Fruit fly (Drosophila melanogaster): ENCODE results near the gene mask.
A peak's percentile ranks its signal among the peaks of the same experiment; 100 is the strongest.

Gene mask

dm6 chr3R:24230423-24231205 is at the start of gene mask:
TSS of gene mask (plus strand) at chr3R:24230562.
- TF ChIP-seq Mnt (GFP tag; optimal IDR thresholded peaks at IDR 0.05) (peak; percentile 70), tj (GFP tag; optimal IDR thresholded peaks at IDR 0.05) (peak; percentile 64), ovo (GFP tag; optimal IDR thresholded peaks at IDR 0.05) (peak; percentile 90), CG12768 (GFP tag; optimal IDR thresholded peaks at IDR 0.05) (peak; percentile 67), CG11617 (GFP tag; optimal IDR thresholded peaks at IDR 0.05) (peak; percentile 90), toe (GFP tag; optimal IDR thresholded peaks at IDR 0.05) (peak; percentile 87), pad (GFP tag; optimal IDR thresholded peaks at IDR 0.05) (peak; percentile 43), bab1 (GFP tag; optimal IDR thresholded peaks at IDR 0.05) (peak; percentile 73), Crg-1 (GFP tag; optimal IDR thresholded peaks at IDR 0.05) (peak; percentile 90), CG14711 (tag; optimal IDR thresholded peaks at IDR 0.05) (peak; percentile 39), Hr96 (GFP tag; optimal IDR thresholded peaks at IDR 0.05) (peak; percentile 90), CG7101 (tag; optimal IDR thresholded peaks at IDR 0.05) (peak; percentile 84), cic (GFP tag; optimal IDR thresholded peaks at IDR 0.05) (peak; percentile 29), CG5204 (GFP tag; optimal IDR thresholded peaks at IDR 0.05) (no peak), Clk (GFP tag; optimal IDR thresholded peaks at IDR 0.05) (no peak), kay (GFP tag; ENCODE audit: borderline replicate concordance) (no peak), CG7045 (GFP tag; optimal IDR thresholded peaks at IDR 0.05) (peak; percentile 82), CG33017 (tag; optimal IDR thresholded peaks at IDR 0.05) (peak; percentile 50), CG1620 (GFP tag; optimal IDR thresholded peaks at IDR 0.05) (peak; percentile 93), cnc (optimal IDR thresholded peaks at IDR 0.05) (no peak)

DNA sequence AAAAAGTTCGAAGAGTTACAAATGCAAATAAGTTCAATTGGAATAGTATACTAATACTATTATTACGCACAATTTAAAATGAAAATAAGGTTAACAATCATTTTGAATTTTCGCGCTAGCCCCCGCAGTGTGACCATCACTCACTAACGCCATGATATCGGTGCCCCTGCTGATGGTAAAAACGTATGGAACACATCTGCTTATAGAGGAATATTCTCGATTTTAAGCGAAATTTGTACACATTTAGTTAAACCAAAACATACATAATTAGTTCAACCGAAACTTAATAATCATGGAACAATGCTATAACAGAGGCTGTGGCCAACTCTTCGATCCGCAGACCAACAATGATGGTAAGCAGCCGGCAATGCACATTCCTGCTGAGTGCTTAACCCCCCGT is 44.2 kb upstream of the mask start, which contains the start of gene mora:
Gene mora, plus strand, starts transcription at position 172 of the 400 bp plus-strand sequence.
- TF ChIP-seq bab1 (GFP tag; optimal IDR thresholded peaks at IDR 0.05): no peak
- no peak for TF ChIP-seq CG11617 (GFP tag; optimal IDR thresholded peaks at IDR 0.05)
- no peak for TF ChIP-seq kay (GFP tag; ENCODE audit: borderline replicate concordance)
- no peak for TF ChIP-seq CG12768 (GFP tag; optimal IDR thresholded peaks at IDR 0.05)
- TF ChIP-seq tj (GFP tag; optimal IDR thresholded peaks at IDR 0.05): no peak
- no peak for TF ChIP-seq CG7101 (tag; optimal IDR thresholded peaks at IDR 0.05)
- no peak for TF ChIP-seq Clk (GFP tag; optimal IDR thresholded peaks at IDR 0.05)

DNA sequence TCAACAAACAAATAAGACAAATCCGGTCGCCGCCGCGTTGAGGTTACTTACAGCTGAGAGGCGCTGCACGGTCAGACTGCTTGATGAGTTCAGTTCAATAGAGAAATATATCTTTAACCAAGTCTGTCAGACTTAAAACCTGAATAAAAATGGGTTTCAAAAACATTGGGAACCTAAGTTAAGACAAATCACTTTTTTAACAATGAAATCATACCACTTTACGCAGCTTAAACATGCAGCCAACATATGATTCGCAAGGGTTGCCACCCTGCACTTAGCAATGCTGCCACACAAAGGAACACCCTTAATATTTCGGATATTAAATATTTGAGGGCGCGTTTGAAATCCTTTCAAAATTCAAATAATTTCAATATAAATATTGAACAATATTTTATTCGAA is 41.7 kb upstream of the mask start, which contains the start of gene CG5515:
Gene CG5515, minus strand, starts transcription at position 278 of the 400 bp plus-strand sequence.
- TF ChIP-seq CG11617 (GFP tag; optimal IDR thresholded peaks at IDR 0.05) (peak; percentile 89), kay (GFP tag; ENCODE audit: borderline replicate concordance) (no peak), CG7101 (tag; optimal IDR thresholded peaks at IDR 0.05) (peak; percentile 65), CG7045 (GFP tag; optimal IDR thresholded peaks at IDR 0.05) (peak; percentile 65), CG33017 (tag; optimal IDR thresholded peaks at IDR 0.05) (peak; percentile 57), toe (GFP tag; optimal IDR thresholded peaks at IDR 0.05) (peak; percentile 85), Mnt (GFP tag; optimal IDR thresholded peaks at IDR 0.05) (peak; percentile 70), pad (GFP tag; optimal IDR thresholded peaks at IDR 0.05) (peak; percentile 41), Hr96 (GFP tag; optimal IDR thresholded peaks at IDR 0.05) (peak; percentile 70), CG12768 (GFP tag; optimal IDR thresholded peaks at IDR 0.05) (peak; percentile 23), CG14711 (tag; optimal IDR thresholded peaks at IDR 0.05) (peak; percentile 65), cnc (optimal IDR thresholded peaks at IDR 0.05) (no peak), cic (GFP tag; optimal IDR thresholded peaks at IDR 0.05) (peak; percentile 18), tj (GFP tag; optimal IDR thresholded peaks at IDR 0.05) (peak; percentile 76), CG5204 (GFP tag; optimal IDR thresholded peaks at IDR 0.05) (peak; percentile 87), bab1 (GFP tag; optimal IDR thresholded peaks at IDR 0.05) (peak; percentile 96), Clk (GFP tag; optimal IDR thresholded peaks at IDR 0.05) (no peak), Crg-1 (GFP tag; optimal IDR thresholded peaks at IDR 0.05) (peak; percentile 68), CG1620 (GFP tag; optimal IDR thresholded peaks at IDR 0.05) (peak; percentile 85), ovo (GFP tag; optimal IDR thresholded peaks at IDR 0.05) (peak; percentile 45)

dm6 chr3R:24193373-24193879 is 36.9 kb upstream of the mask start, which contains the start of the genes SMC6 and CG6204:
TSS of gene SMC6 (minus strand) at chr3R:24193423.
TSS of gene CG6204 (plus strand) at chr3R:24193832.
- TF ChIP-seq CG12768 (GFP tag; optimal IDR thresholded peaks at IDR 0.05): peak; percentile 90
- peak; percentile 92 for TF ChIP-seq CG14711 (tag; optimal IDR thresholded peaks at IDR 0.05)
- no peak for TF ChIP-seq kay (GFP tag; ENCODE audit: borderline replicate concordance)
- peak; percentile 86 for TF ChIP-seq Hr96 (GFP tag; optimal IDR thresholded peaks at IDR 0.05)
- TF ChIP-seq CG1620 (GFP tag; optimal IDR thresholded peaks at IDR 0.05): peak; percentile 85
- peak; percentile 92 for TF ChIP-seq CG11617 (GFP tag; optimal IDR thresholded peaks at IDR 0.05)
- TF ChIP-seq bab1 (GFP tag; optimal IDR thresholded peaks at IDR 0.05): peak; percentile 96
- peak; percentile 85 for TF ChIP-seq Crg-1 (GFP tag; optimal IDR thresholded peaks at IDR 0.05)
- peak; percentile 94 for TF ChIP-seq CG33017 (tag; optimal IDR thresholded peaks at IDR 0.05)
- peak; percentile 65 for TF ChIP-seq Mnt (GFP tag; optimal IDR thresholded peaks at IDR 0.05)
- peak; percentile 96 for TF ChIP-seq CG7101 (tag; optimal IDR thresholded peaks at IDR 0.05)
- TF ChIP-seq ovo (GFP tag; optimal IDR thresholded peaks at IDR 0.05): peak; percentile 86
- TF ChIP-seq cnc (optimal IDR thresholded peaks at IDR 0.05): no peak
- peak; percentile 92 for TF ChIP-seq CG5204 (GFP tag; optimal IDR thresholded peaks at IDR 0.05)
- TF ChIP-seq toe (GFP tag; optimal IDR thresholded peaks at IDR 0.05): peak; percentile 95
- peak; percentile 77 for TF ChIP-seq Clk (GFP tag; optimal IDR thresholded peaks at IDR 0.05)
- TF ChIP-seq CG7045 (GFP tag; optimal IDR thresholded peaks at IDR 0.05): peak; percentile 93
- peak; percentile 81 for TF ChIP-seq tj (GFP tag; optimal IDR thresholded peaks at IDR 0.05)
- peak; percentile 76 for TF ChIP-seq pad (GFP tag; optimal IDR thresholded peaks at IDR 0.05)
- TF ChIP-seq cic (GFP tag; optimal IDR thresholded peaks at IDR 0.05): peak; percentile 63

- no peak for TF ChIP-seq CG7045 (GFP tag; optimal IDR thresholded peaks at IDR 0.05)
- TF ChIP-seq pad (GFP tag; optimal IDR thresholded peaks at IDR 0.05): no peak
- no peak for TF ChIP-seq CG14711 (tag; optimal IDR thresholded peaks at IDR 0.05)
- no peak for TF ChIP-seq CG7101 (tag; optimal IDR thresholded peaks at IDR 0.05)
- TF ChIP-seq Crg-1 (GFP tag; optimal IDR thresholded peaks at IDR 0.05): no peak
- TF ChIP-seq toe (GFP tag; optimal IDR thresholded peaks at IDR 0.05): no peak
- no peak for TF ChIP-seq cic (GFP tag; optimal IDR thresholded peaks at IDR 0.05)
- TF ChIP-seq Clk (GFP tag; optimal IDR thresholded peaks at IDR 0.05): no peak
- no peak for TF ChIP-seq tj (GFP tag; optimal IDR thresholded peaks at IDR 0.05)
- TF ChIP-seq CG5204 (GFP tag; optimal IDR thresholded peaks at IDR 0.05): no peak
- TF ChIP-seq bab1 (GFP tag; optimal IDR thresholded peaks at IDR 0.05): no peak
- no peak for TF ChIP-seq cnc (optimal IDR thresholded peaks at IDR 0.05)
- no peak for TF ChIP-seq kay (GFP tag; ENCODE audit: borderline replicate concordance)
- no peak for TF ChIP-seq CG1620 (GFP tag; optimal IDR thresholded peaks at IDR 0.05)
- no peak for TF ChIP-seq Mnt (GFP tag; optimal IDR thresholded peaks at IDR 0.05)
These were observed 27.6 kb upstream of the mask start for dm6 chr3R:24202723-24203122.

Measured in whole organism, adult.